Worm (Caenorhabditis elegans) whole organism, L2 larva: ENCODE data around the gene rgl-1.

Experiments used
- lsy-2 ChIP-seq, 2 experiments: fragments of 150-350 bp in 1 of 2; sonication (generic microtip) in 1 of 2; optimal IDR thresholded peaks; 2 replicates each; lab custom pipeline; 2014 to 2017; ENCODE audit warnings: missing biosample characterization in 2 of 2, missing genetic modification characterization in 2 of 2
- nhr-11 ChIP-seq: fragments of 150-350 bp; optimal IDR thresholded peaks from 2 replicates; lab custom pipeline; 2014; ENCODE audit warnings: missing biosample characterization, missing genetic modification characterization
- nhr-12 ChIP-seq: fragments of 150-350 bp; optimal IDR thresholded peaks from 2 replicates; lab custom pipeline; 2014; ENCODE audit warnings: missing biosample characterization, missing genetic modification characterization
- zag-1 ChIP-seq: fragments of 150-350 bp; optimal IDR thresholded peaks from 2 replicates; lab custom pipeline; 2014; ENCODE audit warnings: missing biosample characterization, missing genetic modification characterization
- ztf-11 ChIP-seq: sonication (generic microtip); optimal IDR thresholded peaks from 2 replicates; lab custom pipeline; 2017; ENCODE audit warnings: missing biosample characterization, missing genetic modification characterization
- ztf-4 ChIP-seq: fragments of 150-350 bp; optimal IDR thresholded peaks from 2 replicates; lab custom pipeline; 2014; ENCODE audit warnings: missing biosample characterization, missing genetic modification characterization

- no peak for TF ChIP-seq zag-1
- TF ChIP-seq nhr-12 (tag; lab: Kevin White, UChicago): no peak
- TF ChIP-seq nhr-11 (tag; lab: Kevin White, UChicago): no peak
- TF ChIP-seq ztf-11 (tag; lab: Kevin White, UChicago): no peak
- no peak for TF ChIP-seq lsy-2 (tag; optimal IDR thresholded peaks at IDR 0.05; lab: Kevin White, UChicago)
- TF ChIP-seq ztf-4 (tag; lab: Kevin White, UChicago): no peak
These were observed 10.4 kb upstream of the rgl-1 start for ce11 chrX:3230575-3230974.
